Worm (Caenorhabditis elegans): Measurements from ENCODE around the gene Y42H9AR.2.

- TF ChIP-seq ctbp-1 (GFP tag; IDR thresholded peaks at IDR 0.05), result no peak
- no peak for TF ChIP-seq spr-1 (tag; optimal IDR thresholded peaks at IDR 0.05)
- no peak for TF ChIP-seq ama-1 (optimal IDR thresholded peaks at IDR 0.05)
- no peak for TF ChIP-seq nhr-11 (tag; optimal IDR thresholded peaks at IDR 0.05)
- no peak for TF ChIP-seq ZK546.5 (tag; optimal IDR thresholded peaks at IDR 0.05)
- no peak for TF ChIP-seq unc-39 (tag; optimal IDR thresholded peaks at IDR 0.05)
- TF ChIP-seq unc-62 (GFP tag; optimal IDR thresholded peaks at IDR 0.05 in 1 of 2), result no peak
- no peak for TF ChIP-seq unc-62 (tag; optimal IDR thresholded peaks at IDR 0.05)
- TF ChIP-seq ces-1 (GFP tag; optimal IDR thresholded peaks at IDR 0.05), result no peak
- TF ChIP-seq egl-27 (tag; optimal IDR thresholded peaks at IDR 0.05), result no peak
- no peak for TF ChIP-seq zip-2 (tag; optimal IDR thresholded peaks at IDR 0.05)
Measured at ce11 chrIV:8113161-8113560, 13.5 kb downstream of the Y42H9AR.2 start, which contains the start of gene Y42H9AR.1.

All from whole organism, L4 larva.